Worm (Caenorhabditis elegans): ENCODE data around the gene Y54G2A.12.

ce11 chrIV:2793956-2794355 is 11.3 kb upstream of the Y54G2A.12 start:
- TF ChIP-seq nhr-76 (tag; optimal IDR thresholded peaks at IDR 0.05) (no peak), snpc-4 (tag; optimal IDR thresholded peaks at IDR 0.05) (no peak), nhr-12 (tag; optimal IDR thresholded peaks at IDR 0.05) (no peak), lin-32 (GFP tag; optimal IDR thresholded peaks at IDR 0.05) (no peak), ztf-11 (tag; optimal IDR thresholded peaks at IDR 0.05) (no peak), flh-1 (GFP tag; optimal IDR thresholded peaks at IDR 0.05) (no peak)
